Worm (Caenorhabditis elegans) whole organism, L1 larva: ENCODE measurements around the gene fbxc-26.

ENCODE experiments used
- C04F5.9 ChIP-seq: sonication (generic microtip); optimal IDR thresholded peaks from 2 replicates; lab custom pipeline; 2016; ENCODE audit warnings: missing genetic modification characterization, missing compliant biosample characterization
- Y116A8C.19 ChIP-seq: sonication (generic microtip); optimal IDR thresholded peaks from 2 replicates; lab custom pipeline; 2016; ENCODE audit warnings: missing compliant biosample characterization, missing genetic modification characterization, borderline replicate concordance
- ama-1 ChIP-seq: fragments of 150-350 bp; optimal IDR thresholded peaks from 2 replicates; lab custom pipeline; 2014
- blmp-1 ChIP-seq: fragments of 150-350 bp; optimal IDR thresholded peaks from 2 replicates; lab custom pipeline; 2014; ENCODE audit warnings: missing biosample characterization, missing genetic modification characterization
- ceh-63 ChIP-seq: fragments of 200-800 bp; sonication (Bioruptor generic); optimal IDR thresholded peaks from 2 replicates; lab custom pipeline; 2018; ENCODE audit warnings: mild to moderate bottlenecking, missing genetic modification characterization, missing compliant biosample characterization
- ceh-82 ChIP-seq, 3 experiments: fragments of 150-350 bp in 1 of 3; sonication (generic microtip) in 2 of 3; optimal IDR thresholded peaks; 2 replicates each; lab custom pipeline; 2014 to 2017; ENCODE audit warnings: missing biosample characterization in 3 of 3, missing genetic modification characterization in 3 of 3
- ceh-90 ChIP-seq: sonication (generic microtip); optimal IDR thresholded peaks from 2 replicates; lab custom pipeline; 2016; ENCODE audit warnings: missing genetic modification characterization, missing compliant biosample characterization
- dpl-1 ChIP-seq, 3 experiments: fragments of 150-350 bp in 2 of 3; sonication (generic microtip) in 1 of 3; optimal IDR thresholded peaks; 2 replicates each; lab custom pipeline; 2014 to 2017; ENCODE audit warnings: missing biosample characterization in 3 of 3, missing genetic modification characterization in 3 of 3, missing genetic modification reagents in 3 of 3
- efl-1 ChIP-seq, 4 experiments: fragments of 150-350 bp; optimal IDR thresholded peaks in 3 of 4; peaks in 1 of 4; 1 replicate in 1 of 4; 2 replicates in 3 of 4; lab custom pipeline; 2014; ENCODE audit warnings: missing biosample characterization in 2 of 4, missing genetic modification characterization in 2 of 4, missing genetic modification reagents in 2 of 4
- efl-3 ChIP-seq: fragments of 200-800 bp; sonication (Bioruptor generic); optimal IDR thresholded peaks from 2 replicates; lab custom pipeline; 2018; ENCODE audit warnings: mild to moderate bottlenecking, missing genetic modification characterization, missing compliant biosample characterization
- egl-13 ChIP-seq: sonication (generic microtip); optimal IDR thresholded peaks from 2 replicates; lab custom pipeline; 2016; ENCODE audit warnings: missing genotype, missing genetic modification reagents, missing genetic modification characterization, missing compliant biosample characterization
- egl-27 ChIP-seq, 2 experiments: fragments of 150-350 bp in 1 of 2; sonication (generic microtip); optimal IDR thresholded peaks; 3 replicates each; lab custom pipeline; 2017 to 2018; ENCODE audit warnings: missing biosample characterization in 2 of 2, missing genetic modification characterization in 2 of 2, missing genetic modification reagents in 2 of 2
- grh-1 ChIP-seq: fragments of 200-800 bp; sonication (Bioruptor generic); IDR thresholded peaks from 2 replicates; pipeline ENCODE4 v1.3.6; 2022; ENCODE audit warnings: missing genetic modification reagents, missing genetic modification characterization, missing compliant biosample characterization
- hpl-2 ChIP-seq: fragments of 150-350 bp; optimal IDR thresholded peaks from 2 replicates; lab custom pipeline; 2014; ENCODE audit warnings: missing biosample characterization, missing genetic modification reagents, missing genetic modification characterization
- irx-1 ChIP-seq: sonication (generic microtip); optimal IDR thresholded peaks from 2 replicates; lab custom pipeline; 2016; ENCODE audit warnings: missing genetic modification characterization, missing compliant biosample characterization
- isw-1 ChIP-seq: fragments of 200-800 bp; sonication (Bioruptor generic); IDR thresholded peaks from 2 replicates; pipeline ENCODE4 v1.3.6; 2022; ENCODE audit warnings: missing genetic modification characterization, missing compliant biosample characterization
- lin-14 ChIP-seq: fragments of 200-800 bp; sonication (Bioruptor generic); optimal IDR thresholded peaks from 2 replicates; lab custom pipeline; 2018; ENCODE audit warnings: mild to moderate bottlenecking, missing genetic modification characterization, moderate library complexity, missing compliant biosample characterization
- lin-15B ChIP-seq: fragments of 150-350 bp; sonication (generic microtip); optimal IDR thresholded peaks from 3 replicates; lab custom pipeline; 2014; ENCODE audit warnings: missing biosample characterization, missing genetic modification characterization
- lir-3 ChIP-seq: sonication (generic microtip); optimal IDR thresholded peaks from 2 replicates; lab custom pipeline; 2016; ENCODE audit warnings: mild to moderate bottlenecking, missing genetic modification characterization, moderate library complexity, missing compliant biosample characterization; ENCODE audit not compliant: poor library complexity
- lsy-2 ChIP-seq, 2 experiments: fragments of 150-350 bp; optimal IDR thresholded peaks; 2 replicates each; lab custom pipeline; 2014; ENCODE audit warnings: missing biosample characterization in 2 of 2, missing genetic modification characterization in 2 of 2
- mdl-1 ChIP-seq, 2 experiments: fragments of 150-350 bp; optimal IDR thresholded peaks; 2 replicates each; lab custom pipeline; 2014 to 2017; ENCODE audit warnings: missing biosample characterization in 2 of 2, missing genetic modification characterization in 2 of 2, inconsistent platforms in 1 of 2
- mef-2 ChIP-seq: fragments of 150-350 bp; optimal IDR thresholded peaks from 2 replicates; lab custom pipeline; 2014; ENCODE audit warnings: missing biosample characterization, missing genetic modification characterization
- mep-1 ChIP-seq: fragments of 150-350 bp; optimal IDR thresholded peaks from 2 replicates; lab custom pipeline; 2014; ENCODE audit warnings: missing biosample characterization, missing genetic modification characterization
- nhr-11 ChIP-seq: fragments of 150-350 bp; optimal IDR thresholded peaks from 2 replicates; lab custom pipeline; 2014; ENCODE audit warnings: missing biosample characterization, missing genetic modification characterization
- nhr-20 ChIP-seq: sonication (generic microtip); optimal IDR thresholded peaks from 2 replicates; lab custom pipeline; 2016; ENCODE audit warnings: mild to moderate bottlenecking, missing genetic modification characterization, missing compliant biosample characterization
- nhr-47 ChIP-seq: sonication (generic microtip); optimal IDR thresholded peaks from 2 replicates; lab custom pipeline; 2016; ENCODE audit warnings: mild to moderate bottlenecking, missing genetic modification characterization, moderate library complexity, missing compliant biosample characterization
- nhr-76 ChIP-seq: sonication (generic microtip); optimal IDR thresholded peaks from 2 replicates; lab custom pipeline; 2017; ENCODE audit warnings: missing biosample characterization, missing genetic modification characterization
- nhr-77 ChIP-seq: fragments of 150-350 bp; optimal IDR thresholded peaks from 2 replicates; lab custom pipeline; 2014; ENCODE audit warnings: missing biosample characterization, missing genetic modification characterization
- nhr-85 ChIP-seq: sonication (generic microtip); peaks from one replicate; lab custom pipeline; 2016; ENCODE audit warnings: missing genetic modification characterization, inconsistent platforms, missing compliant biosample characterization
- nhr-90 ChIP-seq: sonication (generic microtip); optimal IDR thresholded peaks from 2 replicates; lab custom pipeline; 2016; ENCODE audit warnings: mild to moderate bottlenecking, missing genetic modification characterization, missing compliant biosample characterization; ENCODE audit not compliant: poor library complexity
- pag-3 ChIP-seq: sonication (generic microtip); optimal IDR thresholded peaks from 2 replicates; lab custom pipeline; 2017; ENCODE audit warnings: missing genetic modification characterization, mild to moderate bottlenecking, missing compliant biosample characterization, antibody characterized with exemption, borderline replicate concordance; ENCODE audit not compliant: insufficient read depth
- pax-3 ChIP-seq: fragments of 200-800 bp; sonication (Bioruptor generic); optimal IDR thresholded peaks from 2 replicates; lab custom pipeline; 2018; ENCODE audit warnings: mild to moderate bottlenecking, missing genetic modification characterization, moderate library complexity, missing compliant biosample characterization
- pqm-1 ChIP-seq: sonication (generic microtip); optimal IDR thresholded peaks from 3 replicates; lab custom pipeline; 2017; ENCODE audit warnings: missing biosample characterization, missing genetic modification characterization
- rnt-1 ChIP-seq: sonication (generic microtip); optimal IDR thresholded peaks from 2 replicates; lab custom pipeline; 2016; ENCODE audit warnings: mild to moderate bottlenecking, missing genetic modification characterization, moderate library complexity, missing compliant biosample characterization
- snpc-4 ChIP-seq: fragments of 150-350 bp; optimal IDR thresholded peaks from 2 replicates; lab custom pipeline; 2014; ENCODE audit warnings: missing biosample characterization, missing genetic modification characterization
- swsn-7 ChIP-seq: sonication (generic microtip); optimal IDR thresholded peaks from 2 replicates; lab custom pipeline; 2016; ENCODE audit warnings: missing genetic modification characterization, missing compliant biosample characterization
- tbx-2 ChIP-seq: sonication (generic microtip); optimal IDR thresholded peaks from 2 replicates; lab custom pipeline; 2016; ENCODE audit warnings: missing genetic modification characterization, missing compliant biosample characterization
- zip-4 ChIP-seq: fragments of 200-800 bp; sonication (Bioruptor generic); optimal IDR thresholded peaks from 2 replicates; lab custom pipeline; 2018; ENCODE audit warnings: mild to moderate bottlenecking, missing genetic modification characterization, moderate library complexity, missing compliant biosample characterization
- ztf-4 ChIP-seq: fragments of 150-350 bp; optimal IDR thresholded peaks from 2 replicates; lab custom pipeline; 2014; ENCODE audit warnings: missing biosample characterization, missing genetic modification characterization

Gene fbxc-26

ce11 chrII:1694530-1694929 is at the start of gene fbxc-26:
Gene fbxc-26 (minus strand): TSS chrII:1694630.
- TF ChIP-seq ceh-82 (tag; optimal IDR thresholded peaks at IDR 0.05; lab: Kevin White, UChicago) (no peak), ztf-4 (tag; lab: Kevin White, UChicago) (no peak), lin-14 (no peak), mef-2 (no peak), pag-3 (tag; lab: Kevin White, UChicago) (no peak), pax-3 (tag; lab: Kevin White, UChicago) (no peak), ceh-90 (no peak), ama-1 (no peak), egl-13 (tag; lab: Kevin White, UChicago) (no peak), blmp-1 (tag; lab: Kevin White, UChicago) (no peak), nhr-85 (tag; lab: Kevin White, UChicago) (no peak), lin-15B (tag; lab: Kevin White, UChicago) (no peak), tbx-2 (tag; lab: Kevin White, UChicago) (no peak), efl-3 (GFP tag; lab: Kevin White, UChicago) (no peak), rnt-1 (tag; lab: Kevin White, UChicago) (no peak), irx-1 (tag; lab: Kevin White, UChicago) (no peak), swsn-7 (tag; lab: Kevin White, UChicago) (no peak)

- TF ChIP-seq nhr-47 (tag; lab: Kevin White, UChicago) (no peak), mef-2 (no peak), grh-1 (GFP tag; lab: Robert Waterston, UW) (no peak), ztf-4 (tag; lab: Kevin White, UChicago) (no peak), mep-1 (tag; lab: Kevin White, UChicago) (no peak), ceh-63 (GFP tag; lab: Kevin White, UChicago) (no peak), nhr-20 (no peak), egl-27 (tag; optimal IDR thresholded peaks at IDR 0.05; lab: Kevin White, UChicago) (no peak), mdl-1 (tag; optimal IDR thresholded peaks at IDR 0.05; lab: Kevin White, UChicago) (no peak), ceh-82 (tag; optimal IDR thresholded peaks at IDR 0.05; lab: Kevin White, UChicago) (no peak), C04F5.9 (tag; lab: Kevin White, UChicago) (no peak), nhr-90 (tag; lab: Kevin White, UChicago) (no peak), nhr-76 (tag; lab: Kevin White, UChicago) (no peak), Y116A8C.19 (tag; lab: Kevin White, UChicago) (no peak), isw-1 (GFP tag; lab: Robert Waterston, UW) (no peak), nhr-11 (no peak), nhr-85 (tag; lab: Kevin White, UChicago) (no peak), pax-3 (tag; lab: Kevin White, UChicago) (no peak), pqm-1 (tag; lab: Kevin White, UChicago) (no peak), nhr-77 (tag; lab: Kevin White, UChicago) (no peak)
Measured at ce11 chrII:1744183-1744582, 49.8 kb upstream of the fbxc-26 start, which contains the start of gene clec-19. Gene clec-19 (plus strand): TSS chrII:1744483.

- no peak for TF ChIP-seq lir-3
- TF ChIP-seq snpc-4 (tag; lab: Kevin White, UChicago) = no peak
- TF ChIP-seq lsy-2 (tag; optimal IDR thresholded peaks at IDR 0.05; lab: Kevin White, UChicago) = no peak
- no peak for TF ChIP-seq zip-4 (GFP tag; lab: Kevin White, UChicago)
- TF ChIP-seq lin-14 = no peak
- TF ChIP-seq efl-1 (optimal IDR thresholded peaks at IDR 0.05; lab: Kevin White, UChicago) = no peak
- no peak for TF ChIP-seq efl-1 (GFP tag; optimal IDR thresholded peaks at IDR 0.05 in 1 of 2; lab: Kevin White, UChicago)
- no peak for TF ChIP-seq nhr-47 (tag; lab: Kevin White, UChicago)
- no peak for TF ChIP-seq dpl-1 (GFP tag; optimal IDR thresholded peaks at IDR 0.05; lab: Kevin White, UChicago)
- TF ChIP-seq hpl-2 (GFP tag; lab: Kevin White, UChicago) = no peak
Measured at ce11 chrII:1742535-1742934, 48.1 kb upstream of the fbxc-26 start, which contains the start of gene F36H5.12. Gene F36H5.12 (plus strand): TSS chrII:1742835.
